Worm (Caenorhabditis elegans) whole organism, early embryonic: ENCODE results near the gene F53E10.5.

Experiments
- F13C5.2 ChIP-seq: sonication (generic microtip); optimal IDR thresholded peaks from 2 replicates; lab custom pipeline; 2017; ENCODE audit warnings: mild to moderate bottlenecking, missing genetic modification characterization, inconsistent platforms, missing compliant biosample characterization
- ama-1 ChIP-seq: fragments of 150-350 bp; optimal IDR thresholded peaks from 2 replicates; lab custom pipeline; 2014
- ceh-36 ChIP-seq: sonication (generic microtip); optimal IDR thresholded peaks from 2 replicates; lab custom pipeline; 2016; ENCODE audit warnings: missing genetic modification characterization, inconsistent platforms, missing compliant biosample characterization
- ets-7 ChIP-seq: sonication (generic microtip); optimal IDR thresholded peaks from 2 replicates; lab custom pipeline; 2016; ENCODE audit warnings: missing genotype, missing genetic modification characterization, missing compliant biosample characterization
- flt-1 ChIP-seq: fragments of 200-800 bp; sonication (Bioruptor generic); IDR thresholded peaks from 2 replicates; pipeline ENCODE4 v1.3.6; 2022; ENCODE audit warnings: missing genetic modification characterization, missing compliant biosample characterization
- pes-1 ChIP-seq: fragments of 200-800 bp; sonication (Bioruptor generic); IDR thresholded peaks from 2 replicates; pipeline ENCODE4 v1.3.6; 2022; ENCODE audit warnings: missing genetic modification reagents, missing genetic modification characterization, missing compliant biosample characterization
- tra-4 ChIP-seq: sonication (generic microtip); optimal IDR thresholded peaks from 2 replicates; lab custom pipeline; 2017; ENCODE audit warnings: missing genetic modification characterization, missing compliant biosample characterization

- TF ChIP-seq tra-4 (tag; lab: Kevin White, UChicago) (no peak), ceh-36 (no peak), ets-7 (tag; lab: Kevin White, UChicago) (no peak), F13C5.2 (tag; lab: Kevin White, UChicago) (no peak), pes-1 (no peak), flt-1 (GFP tag; lab: Robert Waterston, UW) (no peak), ama-1 (lab: Kevin White, UChicago) (no peak)
Observed at ce11 chrV:2580598-2580997, 18.1 kb downstream of the F53E10.5 start, which contains the start of gene C29G2.3.
